Fruit fly (Drosophila melanogaster) S2 (cell line): Measurements from ENCODE around the gene Bicra.

Experiments
- CG8478 ChIP-seq: fragments of >200 bp; optimal IDR thresholded peaks from 2 replicates; lab custom pipeline; 2018
- CTCF ChIP-seq, 2 experiments: fragments of >200 bp; optimal IDR thresholded peaks; 2 replicates each; lab custom pipeline; 2018

- no peak for TF ChIP-seq CG8478 (lab: Kevin White, UChicago)
- TF ChIP-seq CTCF (optimal IDR thresholded peaks at IDR 0.05; lab: Kevin White, UChicago), result no peak
Observed at dm6 chr3R:29139767-29140755, 77.2 kb downstream of the Bicra start.
